Worm (Caenorhabditis elegans) whole organism, young adult: ENCODE measurements around the gene ooc-3.

ENCODE experiments used
- F55B11.4 ChIP-seq: sonication (generic microtip); optimal IDR thresholded peaks from 2 replicates; lab custom pipeline; 2016; ENCODE audit warnings: missing compliant biosample characterization, missing genetic modification characterization, borderline replicate concordance; ENCODE audit not compliant: insufficient read depth
- ceh-91 ChIP-seq: fragments of 200-800 bp; sonication (Bioruptor generic); IDR thresholded peaks from 2 replicates; pipeline ENCODE4 v1.3.6; 2022; ENCODE audit warnings: missing genetic modification reagents, missing genetic modification characterization, missing compliant biosample characterization
- mcd-1 ChIP-seq: fragments of 200-800 bp; sonication (Bioruptor generic); IDR thresholded peaks from 2 replicates; pipeline ENCODE4 v1.3.6; 2022; ENCODE audit warnings: missing genetic modification reagents, missing genetic modification characterization, missing compliant biosample characterization
- snpc-1.1 ChIP-seq: sonication (generic microtip); optimal IDR thresholded peaks from 2 replicates; lab custom pipeline; 2017; ENCODE audit warnings: missing genetic modification characterization, mild to moderate bottlenecking, missing compliant biosample characterization, antibody characterized with exemption, moderate library complexity, missing genotype, missing genetic modification reagents; ENCODE audit not compliant: insufficient read depth
- snpc-4 ChIP-seq, 5 experiments: fragments of 150-350 bp in 1 of 5; sonication (generic microtip) in 4 of 5; optimal IDR thresholded peaks; 2 replicates each; lab custom pipeline; 2014 to 2018; ENCODE audit warnings: missing genetic modification characterization in 5 of 5, missing biosample characterization in 3 of 5, antibody characterized with exemption in 2 of 5, mild to moderate bottlenecking in 2 of 5, missing compliant biosample characterization in 2 of 5, missing genotype in 2 of 5, moderate library complexity in 2 of 5, missing genetic modification reagents in 1 of 5
- zfh-2 ChIP-seq: fragments of 200-800 bp; sonication (Bioruptor generic); conservative IDR thresholded peaks from 2 replicates; pipeline ENCODE4 v1.3.6; 2022; ENCODE audit warnings: missing genetic modification reagents, missing genetic modification characterization, missing compliant biosample characterization

ce11 chrII:11497365-11497764 lies 2.2 kb upstream of the ooc-3 start, which contains the start of gene B0334.5:
- TF ChIP-seq ceh-91 (GFP tag; lab: Robert Waterston, UW) (no peak), zfh-2 (GFP tag; lab: Robert Waterston, UW) (no peak), F55B11.4 (tag; lab: Kevin White, UChicago) (no peak), mcd-1 (GFP tag; lab: Robert Waterston, UW) (no peak), snpc-1.1 (no peak), snpc-4 (GFP tag; optimal IDR thresholded peaks at IDR 0.05; lab: Kevin White, UChicago) (no peak), snpc-4 (tag; optimal IDR thresholded peaks at IDR 0.05; lab: Kevin White, UChicago) (no peak)
